Worm (Caenorhabditis elegans) whole organism, early embryonic: Measurements from ENCODE around the gene B0228.6.

Source experiments
- B0310.2 ChIP-seq: sonication (generic microtip); optimal IDR thresholded peaks from 2 replicates; lab custom pipeline; 2016; ENCODE audit warnings: mild to moderate bottlenecking, missing genetic modification characterization, missing compliant biosample characterization
- F13C5.2 ChIP-seq: sonication (generic microtip); optimal IDR thresholded peaks from 2 replicates; lab custom pipeline; 2017; ENCODE audit warnings: mild to moderate bottlenecking, missing genetic modification characterization, inconsistent platforms, missing compliant biosample characterization
- aly-1 ChIP-seq: sonication (generic microtip); optimal IDR thresholded peaks from 2 replicates; lab custom pipeline; 2016; ENCODE audit warnings: missing genetic modification characterization, missing compliant biosample characterization
- ama-1 ChIP-seq: fragments of 150-350 bp; optimal IDR thresholded peaks from 2 replicates; lab custom pipeline; 2014
- ceh-13 ChIP-seq: fragments of 200-800 bp; sonication (Bioruptor generic); optimal IDR thresholded peaks from 2 replicates; lab custom pipeline; 2018; ENCODE audit warnings: mild to moderate bottlenecking, missing genetic modification characterization, missing compliant biosample characterization
- ceh-36 ChIP-seq: sonication (generic microtip); optimal IDR thresholded peaks from 2 replicates; lab custom pipeline; 2016; ENCODE audit warnings: missing genetic modification characterization, inconsistent platforms, missing compliant biosample characterization
- ets-7 ChIP-seq: sonication (generic microtip); optimal IDR thresholded peaks from 2 replicates; lab custom pipeline; 2016; ENCODE audit warnings: missing genotype, missing genetic modification characterization, missing compliant biosample characterization
- flt-1 ChIP-seq: fragments of 200-800 bp; sonication (Bioruptor generic); IDR thresholded peaks from 2 replicates; pipeline ENCODE4 v1.3.6; 2022; ENCODE audit warnings: missing genetic modification characterization, missing compliant biosample characterization
- hmbx-1 ChIP-seq: sonication (generic microtip); optimal IDR thresholded peaks from 2 replicates; lab custom pipeline; 2016; ENCODE audit warnings: mild to moderate bottlenecking, missing genetic modification characterization, missing compliant biosample characterization
- hmg-4 ChIP-seq: fragments of 200-800 bp; sonication (Bioruptor generic); optimal IDR thresholded peaks from 2 replicates; lab custom pipeline; 2018; ENCODE audit warnings: mild to moderate bottlenecking, missing genetic modification characterization, missing compliant biosample characterization
- hnd-1 ChIP-seq: sonication (generic microtip); optimal IDR thresholded peaks from 2 replicates; lab custom pipeline; 2016; ENCODE audit warnings: missing genetic modification characterization, missing compliant biosample characterization
- pes-1 ChIP-seq: fragments of 200-800 bp; sonication (Bioruptor generic); IDR thresholded peaks from 2 replicates; pipeline ENCODE4 v1.3.6; 2022; ENCODE audit warnings: missing genetic modification reagents, missing genetic modification characterization, missing compliant biosample characterization
- scrt-1 ChIP-seq: fragments of 200-800 bp; sonication (Bioruptor generic); IDR thresholded peaks from 2 replicates; pipeline ENCODE4 v1.3.6; 2022; ENCODE audit warnings: missing genetic modification characterization, missing compliant biosample characterization
- sea-1 ChIP-seq: fragments of 200-800 bp; sonication (Bioruptor generic); conservative IDR thresholded peaks from 2 replicates; pipeline ENCODE4 v1.3.6; 2022; ENCODE audit warnings: missing genetic modification characterization, missing compliant biosample characterization
- tbx-11 ChIP-seq: fragments of 200-800 bp; sonication (Bioruptor generic); IDR thresholded peaks from 2 replicates; pipeline ENCODE4 v1.3.6; 2022; ENCODE audit warnings: missing genetic modification characterization, missing compliant biosample characterization
- tbx-37 ChIP-seq: fragments of 200-800 bp; sonication (Bioruptor generic); conservative IDR thresholded peaks from 2 replicates; pipeline ENCODE4 v1.3.6; 2022; ENCODE audit warnings: missing genetic modification reagents, missing genetic modification characterization, missing compliant biosample characterization
- tra-4 ChIP-seq: sonication (generic microtip); optimal IDR thresholded peaks from 2 replicates; lab custom pipeline; 2017; ENCODE audit warnings: missing genetic modification characterization, missing compliant biosample characterization

B0228.6 gene

ce11 chrII:7763569-7763968, 8.6 kb upstream of the B0228.6 start, which contains the start of gene B0228.9:
Gene B0228.9 (minus strand): TSS chrII:7763669.
- TF ChIP-seq hmbx-1 (tag; lab: Kevin White, UChicago) = no peak
- TF ChIP-seq ceh-13 (GFP tag; lab: Kevin White, UChicago) = no peak
- TF ChIP-seq tbx-11 (GFP tag; lab: Robert Waterston, UW) = no peak
- TF ChIP-seq hnd-1 = no peak
- TF ChIP-seq tra-4 = no peak

DNA sequence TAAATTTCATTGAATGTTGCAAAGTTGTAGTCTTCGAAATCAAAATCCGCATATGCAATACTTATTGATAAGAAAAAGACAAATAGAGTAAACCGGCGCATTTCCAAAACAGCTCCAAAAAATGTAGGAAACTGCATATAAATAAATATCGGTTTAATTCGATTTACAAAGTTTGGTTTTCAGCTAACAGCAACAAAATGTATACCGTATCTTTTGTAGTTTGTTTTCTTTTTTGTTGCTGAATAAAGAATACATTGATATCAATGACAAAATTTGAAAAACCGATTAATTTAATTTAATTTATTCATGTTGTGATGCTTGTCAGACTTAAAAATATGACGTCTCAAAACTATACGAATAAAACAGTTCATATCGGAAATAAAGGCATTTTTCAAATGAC, 6.5 kb upstream of the B0228.6 start, which contains the start of gene B0228.8:
B0228.8 (minus strand) TSS at position 101 of the 400 bp plus-strand sequence.
- TF ChIP-seq hnd-1 (no peak), tra-4 (no peak), sea-1 (GFP tag; lab: Robert Waterston, UW) (no peak)

DNA sequence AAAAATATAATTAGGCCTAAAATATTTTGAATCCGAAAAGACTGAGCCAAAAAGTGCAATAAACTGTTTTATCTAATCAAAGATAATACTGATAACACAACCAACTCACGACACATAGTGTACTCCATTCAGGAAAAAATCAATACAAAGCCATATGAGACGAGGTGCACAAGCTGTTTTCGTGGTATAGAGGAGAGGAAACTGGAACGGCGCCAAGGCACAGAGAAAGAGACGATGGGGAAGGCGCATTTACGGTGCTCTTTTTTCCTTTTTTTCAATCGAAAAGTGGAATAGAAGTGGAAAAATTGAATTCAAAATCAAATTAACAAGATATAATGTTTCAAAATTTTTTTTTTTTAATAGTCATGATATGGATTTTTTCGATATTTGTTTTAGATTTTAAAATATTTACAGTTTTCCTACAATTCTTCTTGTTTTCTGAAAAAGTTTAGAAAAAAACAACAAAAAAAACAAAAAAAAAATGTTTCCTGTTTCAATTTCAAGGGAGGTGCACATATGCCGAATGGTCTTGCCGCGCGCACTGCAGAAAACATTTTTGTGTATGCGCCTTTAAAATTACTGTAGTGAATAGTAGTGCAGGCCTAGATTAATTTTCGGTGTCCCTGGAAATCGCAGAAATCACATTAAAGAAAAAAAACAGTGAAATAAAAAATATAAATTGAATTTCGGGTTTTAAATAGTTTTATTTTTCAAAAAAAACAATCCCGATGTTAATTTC, 3.6 kb upstream of the B0228.6 start, which contains the start of gene B0228.7:
B0228.7 (minus strand) TSS at position 627 of the 739 bp plus-strand sequence.
- no peak for TF ChIP-seq hnd-1
- no peak for TF ChIP-seq F13C5.2 (tag; lab: Kevin White, UChicago)
- TF ChIP-seq tbx-37 (GFP tag; lab: Robert Waterston, UW) = no peak
- no peak for TF ChIP-seq sea-1 (GFP tag; lab: Robert Waterston, UW)
- TF ChIP-seq pes-1 (GFP tag; lab: Robert Waterston, UW) = no peak
- TF ChIP-seq hmg-4 (GFP tag; lab: Kevin White, UChicago) = no peak
- TF ChIP-seq hmbx-1 (tag; lab: Kevin White, UChicago) = no peak
- no peak for TF ChIP-seq ets-7 (tag; lab: Kevin White, UChicago)
- no peak for TF ChIP-seq ceh-13 (GFP tag; lab: Kevin White, UChicago)
- TF ChIP-seq aly-1 = no peak
- TF ChIP-seq flt-1 (GFP tag; lab: Robert Waterston, UW) = no peak

- no peak for TF ChIP-seq F13C5.2 (tag; lab: Kevin White, UChicago)
- TF ChIP-seq tbx-37 (GFP tag; lab: Robert Waterston, UW) = peak; percentile 50; the same call in 1 of the 2 replicates
- no peak for TF ChIP-seq ama-1 (lab: Kevin White, UChicago)
- peak; percentile 64 for TF ChIP-seq tbx-11 (GFP tag; lab: Robert Waterston, UW)
- TF ChIP-seq ceh-13 (GFP tag; lab: Kevin White, UChicago) = peak; percentile 45
- peak; percentile 78 for TF ChIP-seq sea-1 (GFP tag; lab: Robert Waterston, UW)
- TF ChIP-seq hnd-1 = peak; percentile 20
- TF ChIP-seq scrt-1 = peak; percentile 69
- TF ChIP-seq flt-1 (GFP tag; lab: Robert Waterston, UW) = peak; percentile 52
These were observed 1.8 kb upstream of the B0228.6 start for ce11 chrII:7756810-7757209.

- TF ChIP-seq ceh-36 (tag; lab: Kevin White, UChicago) (no peak), ama-1 (lab: Kevin White, UChicago) (no peak), pes-1 (GFP tag; lab: Robert Waterston, UW) (no peak), sea-1 (GFP tag; lab: Robert Waterston, UW) (no peak), flt-1 (GFP tag; lab: Robert Waterston, UW) (no peak), ets-7 (tag; lab: Kevin White, UChicago) (no peak), scrt-1 (no peak), aly-1 (no peak), hmg-4 (GFP tag; lab: Kevin White, UChicago) (no peak), hmbx-1 (tag; lab: Kevin White, UChicago) (no peak), tbx-37 (GFP tag; lab: Robert Waterston, UW) (no peak), tbx-11 (GFP tag; lab: Robert Waterston, UW) (no peak), tra-4 (no peak), B0310.2 (tag; lab: Kevin White, UChicago) (no peak), hnd-1 (no peak)
These were observed 1.5 kb downstream of the B0228.6 start, which contains the start of gene trx-1 for ce11 chrII:7753500-7753899. Gene trx-1 (minus strand): TSS chrII:7753600.

- no peak for TF ChIP-seq tbx-11 (GFP tag; lab: Robert Waterston, UW)
- TF ChIP-seq tbx-37 (GFP tag; lab: Robert Waterston, UW) = no peak
- no peak for TF ChIP-seq flt-1 (GFP tag; lab: Robert Waterston, UW)
- no peak for TF ChIP-seq aly-1
- TF ChIP-seq hmbx-1 (tag; lab: Kevin White, UChicago) = no peak
- no peak for TF ChIP-seq ceh-36 (tag; lab: Kevin White, UChicago)
- TF ChIP-seq scrt-1 = no peak
- TF ChIP-seq hmg-4 (GFP tag; lab: Kevin White, UChicago) = no peak
- TF ChIP-seq ceh-13 (GFP tag; lab: Kevin White, UChicago) = no peak
- TF ChIP-seq tra-4 = no peak
- no peak for TF ChIP-seq F13C5.2 (tag; lab: Kevin White, UChicago)
- no peak for TF ChIP-seq B0310.2 (tag; lab: Kevin White, UChicago)
These were observed 18.2 kb downstream of the B0228.6 start for ce11 chrII:7736725-7737124.

DNA sequence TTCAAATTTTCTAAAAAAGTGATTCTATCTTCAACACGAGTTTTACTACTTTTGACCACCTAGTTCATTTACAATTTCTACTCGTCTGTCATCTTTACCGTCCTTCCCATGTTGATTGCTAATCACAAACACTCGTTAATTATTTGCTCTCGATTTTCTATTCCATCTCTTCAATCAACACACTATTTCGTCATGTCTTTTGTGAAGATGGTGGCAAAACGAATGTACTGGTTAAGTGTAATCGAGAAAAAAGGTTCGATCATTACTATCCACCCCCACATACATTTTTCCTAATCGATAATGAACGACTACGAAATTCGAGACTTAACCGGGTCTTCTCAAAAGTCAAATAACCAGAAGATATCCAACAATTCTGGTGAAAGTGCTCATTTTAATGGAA, 30.4 kb downstream of the B0228.6 start, which contains the start of gene cpna-2:
cpna-2 (plus strand) TSS at position 301 of the 400 bp plus-strand sequence.
- no peak for TF ChIP-seq flt-1 (GFP tag; lab: Robert Waterston, UW)
- no peak for TF ChIP-seq tra-4
- TF ChIP-seq aly-1 = no peak
- TF ChIP-seq hnd-1 = no peak
- TF ChIP-seq pes-1 (GFP tag; lab: Robert Waterston, UW) = no peak
- TF ChIP-seq ama-1 (lab: Kevin White, UChicago) = no peak
- no peak for TF ChIP-seq scrt-1
- no peak for TF ChIP-seq ceh-36 (tag; lab: Kevin White, UChicago)
- no peak for TF ChIP-seq ceh-13 (GFP tag; lab: Kevin White, UChicago)
- TF ChIP-seq tbx-11 (GFP tag; lab: Robert Waterston, UW) = no peak
- no peak for TF ChIP-seq hmg-4 (GFP tag; lab: Kevin White, UChicago)
- no peak for TF ChIP-seq F13C5.2 (tag; lab: Kevin White, UChicago)
- no peak for TF ChIP-seq sea-1 (GFP tag; lab: Robert Waterston, UW)
- no peak for TF ChIP-seq B0310.2 (tag; lab: Kevin White, UChicago)
- no peak for TF ChIP-seq tbx-37 (GFP tag; lab: Robert Waterston, UW)
- TF ChIP-seq ets-7 (tag; lab: Kevin White, UChicago) = no peak
